Worm (Caenorhabditis elegans): ENCODE data around the gene plg-1.

The plg-1 gene

DNA sequence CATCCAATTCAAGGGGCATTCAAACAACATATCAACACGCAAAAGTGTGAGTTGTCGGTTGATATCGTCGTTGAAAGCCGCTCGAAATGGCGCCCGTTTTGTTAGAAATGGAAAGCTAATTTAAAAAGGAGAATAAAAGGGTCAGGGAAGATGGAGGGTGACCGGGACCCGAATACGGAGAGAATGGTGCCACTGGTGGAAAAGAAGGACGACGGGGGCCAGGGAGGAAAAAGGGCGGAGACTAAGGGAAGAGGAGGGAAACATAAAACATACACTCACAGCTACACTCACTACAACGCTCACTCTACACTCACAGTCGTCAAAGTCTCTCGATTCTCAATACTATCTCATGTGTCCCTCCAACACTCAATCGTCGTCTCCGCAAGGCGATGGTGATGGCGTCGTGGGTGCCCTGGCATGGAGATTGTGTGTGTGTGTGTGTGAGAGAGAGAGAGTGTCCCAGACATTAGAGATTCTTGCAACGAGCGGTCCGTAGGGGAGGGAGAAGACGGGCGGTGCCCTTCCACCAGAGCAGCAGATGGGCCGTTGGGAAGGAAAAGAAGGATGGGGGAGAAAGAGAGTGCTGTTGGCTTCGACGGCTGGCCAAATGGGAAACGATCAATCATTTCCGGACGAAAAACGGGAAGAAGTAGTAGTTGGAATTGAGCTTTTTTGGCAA is 22.1 kb downstream of the plg-1 start (continued):
- peak; percentile 74 for TF ChIP-seq ref-2 (tag; optimal IDR thresholded peaks at IDR 0.05)
- TF ChIP-seq ttx-3 (tag; optimal IDR thresholded peaks at IDR 0.05): no peak
- no peak for TF ChIP-seq ceh-30 (tag; optimal IDR thresholded peaks at IDR 0.05)
- TF ChIP-seq nfya-1 (tag; optimal IDR thresholded peaks at IDR 0.05): peak; percentile 94
- TF ChIP-seq ztf-16 (tag; optimal IDR thresholded peaks at IDR 0.05): peak; percentile 36
- no peak for TF ChIP-seq dve-1 (tag; optimal IDR thresholded peaks at IDR 0.05)
- TF ChIP-seq ceh-24 (tag; optimal IDR thresholded peaks at IDR 0.05): no peak
- TF ChIP-seq fkh-10 (GFP tag; optimal IDR thresholded peaks at IDR 0.05): no peak
- no peak for TF ChIP-seq nhr-11 (tag; optimal IDR thresholded peaks at IDR 0.05)
- peak; percentile 63 for TF ChIP-seq T23F11.4 (GFP tag; optimal IDR thresholded peaks at IDR 0.05)
- no peak for TF ChIP-seq fax-1 (tag; optimal IDR thresholded peaks at IDR 0.05)
- peak; percentile 14 for TF ChIP-seq pqm-1 (tag; optimal IDR thresholded peaks at IDR 0.05)
- no peak for TF ChIP-seq mec-3 (tag; optimal IDR thresholded peaks at IDR 0.05; ENCODE audit: borderline replicate concordance)
- TF ChIP-seq pros-1 (tag; optimal IDR thresholded peaks at IDR 0.05): peak; percentile 85
- peak; percentile 94 for TF ChIP-seq ceh-31 (tag; optimal IDR thresholded peaks at IDR 0.05)
- TF ChIP-seq Y22D7AL.16 (tag; optimal IDR thresholded peaks at IDR 0.05): no peak
- peak; percentile 70 for TF ChIP-seq ama-1 (optimal IDR thresholded peaks at IDR 0.05)
- TF ChIP-seq odd-2 (tag; optimal IDR thresholded peaks at IDR 0.05): no peak
- peak; percentile 70 for TF ChIP-seq hlh-30 (tag; optimal IDR thresholded peaks at IDR 0.05; ENCODE audit: insufficient read depth)
- no peak for TF ChIP-seq npax-4 (tag; optimal IDR thresholded peaks at IDR 0.05)
- peak; percentile 90 for TF ChIP-seq tbx-2 (tag; optimal IDR thresholded peaks at IDR 0.05)
- TF ChIP-seq ahr-1 (tag; optimal IDR thresholded peaks at IDR 0.05): no peak
- peak; percentile 95 for TF ChIP-seq ceh-18 (tag; optimal IDR thresholded peaks at IDR 0.05)
- no peak for TF ChIP-seq F13H6.1 (tag; optimal IDR thresholded peaks at IDR 0.05)
- TF ChIP-seq syd-9 (tag; optimal IDR thresholded peaks at IDR 0.05): peak; percentile 86
- no peak for TF ChIP-seq hlh-13 (GFP tag; optimal IDR thresholded peaks at IDR 0.05)
- peak; percentile 75 for TF ChIP-seq ceh-14 (tag; optimal IDR thresholded peaks at IDR 0.05)
- TF ChIP-seq unc-86 (tag; optimal IDR thresholded peaks at IDR 0.05): no peak
- no peak for TF ChIP-seq ceh-48 (tag; optimal IDR thresholded peaks at IDR 0.05)
- TF ChIP-seq zip-5 (tag; optimal IDR thresholded peaks at IDR 0.05): no peak
- peak; percentile 17 for TF ChIP-seq madf-2 (tag; optimal IDR thresholded peaks at IDR 0.05)
- no peak for TF ChIP-seq ceh-45 (GFP tag; IDR thresholded peaks at IDR 0.05)
- peak; percentile 70 for TF ChIP-seq sdc-2 (tag; optimal IDR thresholded peaks at IDR 0.05)
- TF ChIP-seq hlh-15 (tag; optimal IDR thresholded peaks at IDR 0.05): no peak
- peak; percentile 89 for TF ChIP-seq unc-55 (GFP tag; optimal IDR thresholded peaks at IDR 0.05)
- no peak for TF ChIP-seq eyg-1 (tag; optimal IDR thresholded peaks at IDR 0.05)
- peak; percentile 23 for TF ChIP-seq che-1 (tag; optimal IDR thresholded peaks at IDR 0.05)
- TF ChIP-seq ceh-2 (tag; optimal IDR thresholded peaks at IDR 0.05): peak; percentile 20
- peak; percentile 28 for TF ChIP-seq ceh-6 (GFP tag; optimal IDR thresholded peaks at IDR 0.05)
- TF ChIP-seq hlh-6 (tag; optimal IDR thresholded peaks at IDR 0.05): peak; percentile 11
- peak; percentile 86 for TF ChIP-seq rnt-1 (tag; optimal IDR thresholded peaks at IDR 0.05)
- TF ChIP-seq fkh-6 (tag; optimal IDR thresholded peaks at IDR 0.05): peak; percentile 51
- no peak for TF ChIP-seq gmeb-2 (tag; optimal IDR thresholded peaks at IDR 0.05)

DNA sequence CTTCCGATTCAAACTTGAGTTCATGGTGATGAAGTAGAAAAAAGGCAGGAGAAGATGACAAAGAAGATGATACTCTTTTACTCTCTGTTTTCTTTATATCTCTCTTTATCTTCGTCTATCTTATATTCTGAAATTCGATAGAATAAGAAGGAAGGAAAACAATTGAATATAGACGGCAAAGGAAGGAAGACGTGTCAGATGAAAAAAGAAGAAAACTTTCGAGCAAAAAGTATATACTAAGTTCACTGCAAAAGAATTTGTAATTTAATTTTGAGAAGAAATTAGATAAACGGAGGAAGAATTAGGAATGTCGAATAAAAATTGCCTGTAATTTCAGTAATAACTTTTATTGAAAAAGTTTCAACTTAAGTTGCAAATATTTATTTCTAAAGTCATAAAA is 24.9 kb downstream of the plg-1 start, which contains the start of gene K01F9.2:
Gene K01F9.2, minus strand, starts transcription at position 127 of the 400 bp plus-strand sequence.
- TF ChIP-seq ceh-19 (GFP tag; optimal IDR thresholded peaks at IDR 0.05): no peak
- TF ChIP-seq nhr-11 (tag; optimal IDR thresholded peaks at IDR 0.05): no peak
- no peak for TF ChIP-seq pha-4 (tag; optimal IDR thresholded peaks at IDR 0.05)
- TF ChIP-seq pag-3 (tag; optimal IDR thresholded peaks at IDR 0.05; ENCODE audit: borderline replicate concordance): no peak
- peak; percentile 85 for TF ChIP-seq unc-42 (tag; optimal IDR thresholded peaks at IDR 0.05)
- no peak for TF ChIP-seq ceh-6 (GFP tag; optimal IDR thresholded peaks at IDR 0.05)
- TF ChIP-seq sdc-2 (tag; optimal IDR thresholded peaks at IDR 0.05): no peak
- no peak for TF ChIP-seq ref-2 (tag; optimal IDR thresholded peaks at IDR 0.05)
